Worm (Caenorhabditis elegans) whole organism, L2 larva: ENCODE data around the gene msp-55.
"Not testable (repeated sequence)": the region's sequence is repeated elsewhere in the genome, so short reads cannot be mapped to it uniquely, and the experiment has no call there.

Experiments
- ama-1 ChIP-seq: fragments of 150-350 bp; optimal IDR thresholded peaks from 2 replicates; lab custom pipeline; 2018; ENCODE audit warnings: inconsistent platforms
- egl-27 ChIP-seq: sonication (generic microtip); optimal IDR thresholded peaks from 3 replicates; lab custom pipeline; 2017; ENCODE audit warnings: missing biosample characterization, missing genetic modification reagents, missing genetic modification characterization
- mdl-1 ChIP-seq, 2 experiments: fragments of 150-350 bp in 1 of 2; sonication (generic microtip) in 1 of 2; optimal IDR thresholded peaks; 2 replicates each; lab custom pipeline; 2017; ENCODE audit warnings: missing biosample characterization in 2 of 2, missing genetic modification characterization in 2 of 2

- not testable (repeated sequence) for TF ChIP-seq ama-1 (lab: Kevin White, UChicago); egl-27 (tag; lab: Kevin White, UChicago); mdl-1 (tag; optimal IDR thresholded peaks at IDR 0.05; lab: Kevin White, UChicago)
Measured at ce11 chrIV:5062278-5062677, 6.5 kb upstream of the msp-55 start, which contains the start of gene msp-57.
